Worm (Caenorhabditis elegans) whole organism, late embryonic: ENCODE data around the gene Y66H1A.8.

Source experiments
- K09A11.1 ChIP-seq: sonication (generic microtip); optimal IDR thresholded peaks from 2 replicates; lab custom pipeline; 2017; ENCODE audit warnings: antibody characterized with exemption, mild to moderate bottlenecking, missing genetic modification characterization, missing compliant biosample characterization; ENCODE audit not compliant: insufficient read depth
- che-1 ChIP-seq: sonication (generic microtip); optimal IDR thresholded peaks from 2 replicates; lab custom pipeline; 2016; ENCODE audit warnings: mild to moderate bottlenecking, missing genetic modification characterization, missing compliant biosample characterization
- fkh-10 ChIP-seq: fragments of 150-350 bp; optimal IDR thresholded peaks from 2 replicates; lab custom pipeline; 2014; ENCODE audit warnings: missing biosample characterization, missing genetic modification reagents, missing genetic modification characterization
- lim-6 ChIP-seq: sonication (generic microtip); optimal IDR thresholded peaks from 2 replicates; lab custom pipeline; 2016; ENCODE audit warnings: missing genetic modification characterization, missing compliant biosample characterization
- lin-11 ChIP-seq: fragments of 200-800 bp; sonication (Bioruptor generic); optimal IDR thresholded peaks from 2 replicates; lab custom pipeline; 2018; ENCODE audit warnings: mild to moderate bottlenecking, missing genetic modification characterization, missing compliant biosample characterization
- nhr-11 ChIP-seq: fragments of 150-350 bp; optimal IDR thresholded peaks from 2 replicates; lab custom pipeline; 2014; ENCODE audit warnings: missing biosample characterization, missing genetic modification characterization
- pag-3 ChIP-seq: sonication (generic microtip); optimal IDR thresholded peaks from 2 replicates; lab custom pipeline; 2016; ENCODE audit warnings: missing compliant biosample characterization, missing genetic modification characterization, borderline replicate concordance
- pha-4 ChIP-seq: fragments of 150-350 bp; optimal IDR thresholded peaks from 2 replicates; lab custom pipeline; 2018; ENCODE audit warnings: missing biosample characterization, missing genetic modification reagents, missing genetic modification characterization
- pqm-1 ChIP-seq: sonication (generic microtip); optimal IDR thresholded peaks from 2 replicates; lab custom pipeline; 2016; ENCODE audit warnings: missing genetic modification characterization, missing compliant biosample characterization

DNA sequence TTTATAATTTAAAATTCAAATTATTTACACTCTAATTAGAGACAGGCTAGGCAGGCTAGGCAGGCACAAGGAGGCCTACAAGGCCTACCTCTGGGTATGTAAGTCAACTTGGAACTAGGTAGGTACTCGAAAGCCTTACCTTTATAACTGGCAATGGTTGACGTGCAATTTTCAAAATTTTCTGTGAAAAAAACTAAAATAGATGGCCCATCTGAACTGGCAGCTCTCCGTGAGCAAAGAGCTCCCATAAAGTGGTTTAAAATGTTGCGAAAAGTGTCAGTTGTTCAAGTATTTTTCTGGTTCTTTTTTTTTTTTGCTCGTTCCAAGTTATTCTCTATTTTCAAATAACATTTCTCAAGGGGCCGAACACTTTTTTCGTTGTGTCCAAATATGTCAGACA, 29.3 kb upstream of the Y66H1A.8 start:
- TF ChIP-seq pqm-1 (tag; lab: Kevin White, UChicago): no peak
- TF ChIP-seq pha-4 (tag; lab: Kevin White, UChicago): no peak
- no peak for TF ChIP-seq lin-11
- TF ChIP-seq lim-6: no peak
- no peak for TF ChIP-seq pag-3 (tag; lab: Kevin White, UChicago)
- TF ChIP-seq che-1 (tag; lab: Kevin White, UChicago): no peak
- TF ChIP-seq K09A11.1 (tag; lab: Kevin White, UChicago): no peak
- no peak for TF ChIP-seq nhr-11 (tag; lab: Kevin White, UChicago)
- TF ChIP-seq fkh-10 (GFP tag; lab: Kevin White, UChicago): no peak
